Worm (Caenorhabditis elegans) whole organism, midembryonic: Measurements from ENCODE around the gene K08D10.13.

Experiments
- T22C8.4 ChIP-seq: fragments of 200-800 bp; sonication (Bioruptor generic); IDR thresholded peaks from 2 replicates; pipeline ENCODE4 v1.3.6; 2022; ENCODE audit warnings: missing genetic modification characterization, missing compliant biosample characterization
- cog-1 ChIP-seq: sonication (generic microtip); optimal IDR thresholded peaks from 2 replicates; lab custom pipeline; 2016; ENCODE audit warnings: missing genetic modification characterization, missing compliant biosample characterization
- flt-1 ChIP-seq: fragments of 200-800 bp; sonication (Bioruptor generic); IDR thresholded peaks from 2 replicates; pipeline ENCODE4 v1.3.6; 2022; ENCODE audit warnings: missing genetic modification characterization, missing compliant biosample characterization
- klf-2 ChIP-seq: fragments of 200-800 bp; sonication (Bioruptor generic); conservative IDR thresholded peaks from 2 replicates; pipeline ENCODE4 v1.3.6; 2022; ENCODE audit warnings: missing genetic modification reagents, missing genetic modification characterization, missing compliant biosample characterization
- med-1 ChIP-seq: sonication (generic microtip); optimal IDR thresholded peaks from 2 replicates; lab custom pipeline; 2017; ENCODE audit warnings: missing genetic modification characterization, mild to moderate bottlenecking, missing compliant biosample characterization, antibody characterized with exemption, missing genetic modification reagents; ENCODE audit not compliant: insufficient read depth
- ref-1 ChIP-seq: fragments of 200-800 bp; sonication (Bioruptor generic); conservative IDR thresholded peaks from 2 replicates; pipeline ENCODE4 v1.3.6; 2022; ENCODE audit warnings: missing genetic modification reagents, missing genetic modification characterization, missing compliant biosample characterization
- tab-1 ChIP-seq: fragments of 200-800 bp; sonication (Bioruptor generic); IDR thresholded peaks from 2 replicates; pipeline ENCODE4 v1.3.6; 2022; ENCODE audit warnings: missing genetic modification characterization, missing compliant biosample characterization
- ztf-23 ChIP-seq: fragments of 200-800 bp; sonication (Bioruptor generic); IDR thresholded peaks from 2 replicates; pipeline ENCODE4 v1.3.6; 2022; ENCODE audit warnings: missing genetic modification reagents, missing genetic modification characterization, missing compliant biosample characterization
- ztf-29 ChIP-seq: fragments of 200-800 bp; sonication (Bioruptor generic); IDR thresholded peaks from 2 replicates; pipeline ENCODE4 v1.3.6; 2022; ENCODE audit warnings: missing genetic modification reagents, missing genetic modification characterization, missing compliant biosample characterization

The K08D10.13 gene

ce11 chrIV:4171531-4172163 lies at the start of gene K08D10.13, which contains the start of gene rnp-2:
K08D10.13 (minus strand) TSS chrIV:4171581.
rnp-2 (plus strand) TSS chrIV:4172076.
- TF ChIP-seq ztf-29 (GFP tag; lab: Robert Waterston, UW) (no peak), ref-1 (no peak), T22C8.4 (GFP tag; lab: Robert Waterston, UW) (no peak), med-1 (GFP tag; lab: Kevin White, UChicago) (no peak), ztf-23 (GFP tag; lab: Robert Waterston, UW) (0 out of 2 replicates have a peak, but pooled peaks have one; percentile 11), tab-1 (GFP tag; lab: Robert Waterston, UW) (no peak), flt-1 (GFP tag; lab: Robert Waterston, UW) (peak; percentile 53; the same call in 1 of the 2 replicates), klf-2 (GFP tag; lab: Robert Waterston, UW) (no peak), cog-1 (tag; lab: Kevin White, UChicago) (no peak)

- TF ChIP-seq med-1 (GFP tag; lab: Kevin White, UChicago) (no peak), ref-1 (no peak), ztf-29 (GFP tag; lab: Robert Waterston, UW) (no peak), flt-1 (GFP tag; lab: Robert Waterston, UW) (no peak), tab-1 (GFP tag; lab: Robert Waterston, UW) (no peak), ztf-23 (GFP tag; lab: Robert Waterston, UW) (no peak), T22C8.4 (GFP tag; lab: Robert Waterston, UW) (no peak), klf-2 (GFP tag; lab: Robert Waterston, UW) (no peak), cog-1 (tag; lab: Kevin White, UChicago) (no peak)
Observed at ce11 chrIV:4219983-4220382, 48.6 kb upstream of the K08D10.13 start, which contains the start of gene F30B5.11. F30B5.11 (minus strand) TSS chrIV:4220083.

ce11 chrIV:4218276-4218675 lies 46.9 kb upstream of the K08D10.13 start:
- no peak for TF ChIP-seq med-1 (GFP tag; lab: Kevin White, UChicago)
- no peak for TF ChIP-seq cog-1 (tag; lab: Kevin White, UChicago)
- TF ChIP-seq tab-1 (GFP tag; lab: Robert Waterston, UW): no peak
- no peak for TF ChIP-seq flt-1 (GFP tag; lab: Robert Waterston, UW)
- TF ChIP-seq T22C8.4 (GFP tag; lab: Robert Waterston, UW): no peak
- no peak for TF ChIP-seq ref-1
- TF ChIP-seq klf-2 (GFP tag; lab: Robert Waterston, UW): no peak
- TF ChIP-seq ztf-29 (GFP tag; lab: Robert Waterston, UW): no peak

- TF ChIP-seq T22C8.4 (GFP tag; lab: Robert Waterston, UW): no peak
- no peak for TF ChIP-seq ztf-23 (GFP tag; lab: Robert Waterston, UW)
- no peak for TF ChIP-seq cog-1 (tag; lab: Kevin White, UChicago)
- no peak for TF ChIP-seq klf-2 (GFP tag; lab: Robert Waterston, UW)
- TF ChIP-seq ztf-29 (GFP tag; lab: Robert Waterston, UW): no peak
- no peak for TF ChIP-seq ref-1
- TF ChIP-seq med-1 (GFP tag; lab: Kevin White, UChicago): no peak
- no peak for TF ChIP-seq tab-1 (GFP tag; lab: Robert Waterston, UW)
- no peak for TF ChIP-seq flt-1 (GFP tag; lab: Robert Waterston, UW)
Observed at ce11 chrIV:4216099-4216894, 44.9 kb upstream of the K08D10.13 start.

ce11 chrIV:4215349-4215748 lies 44.0 kb upstream of the K08D10.13 start:
- TF ChIP-seq cog-1 (tag; lab: Kevin White, UChicago) (no peak), flt-1 (GFP tag; lab: Robert Waterston, UW) (no peak), ref-1 (no peak), tab-1 (GFP tag; lab: Robert Waterston, UW) (no peak), med-1 (GFP tag; lab: Kevin White, UChicago) (no peak), ztf-23 (GFP tag; lab: Robert Waterston, UW) (no peak)

- TF ChIP-seq ref-1: no peak
- TF ChIP-seq ztf-23 (GFP tag; lab: Robert Waterston, UW): no peak
- no peak for TF ChIP-seq T22C8.4 (GFP tag; lab: Robert Waterston, UW)
- no peak for TF ChIP-seq cog-1 (tag; lab: Kevin White, UChicago)
- no peak for TF ChIP-seq klf-2 (GFP tag; lab: Robert Waterston, UW)
- no peak for TF ChIP-seq med-1 (GFP tag; lab: Kevin White, UChicago)
- no peak for TF ChIP-seq ztf-29 (GFP tag; lab: Robert Waterston, UW)
- TF ChIP-seq tab-1 (GFP tag; lab: Robert Waterston, UW): no peak
- no peak for TF ChIP-seq flt-1 (GFP tag; lab: Robert Waterston, UW)
Observed at ce11 chrIV:4212733-4213132, 41.4 kb upstream of the K08D10.13 start.

ce11 chrIV:4210868-4211267 lies 39.5 kb upstream of the K08D10.13 start:
- no peak for TF ChIP-seq ztf-29 (GFP tag; lab: Robert Waterston, UW)
- TF ChIP-seq ref-1: no peak
- TF ChIP-seq flt-1 (GFP tag; lab: Robert Waterston, UW): no peak
- no peak for TF ChIP-seq ztf-23 (GFP tag; lab: Robert Waterston, UW)
- no peak for TF ChIP-seq cog-1 (tag; lab: Kevin White, UChicago)
- TF ChIP-seq tab-1 (GFP tag; lab: Robert Waterston, UW): no peak
- no peak for TF ChIP-seq med-1 (GFP tag; lab: Kevin White, UChicago)
- TF ChIP-seq klf-2 (GFP tag; lab: Robert Waterston, UW): no peak
- TF ChIP-seq T22C8.4 (GFP tag; lab: Robert Waterston, UW): no peak

ce11 chrIV:4209084-4209483 lies 37.7 kb upstream of the K08D10.13 start:
- TF ChIP-seq ref-1 (no peak), klf-2 (GFP tag; lab: Robert Waterston, UW) (no peak), tab-1 (GFP tag; lab: Robert Waterston, UW) (no peak), med-1 (GFP tag; lab: Kevin White, UChicago) (no peak), ztf-23 (GFP tag; lab: Robert Waterston, UW) (no peak), flt-1 (GFP tag; lab: Robert Waterston, UW) (no peak), cog-1 (tag; lab: Kevin White, UChicago) (no peak), T22C8.4 (GFP tag; lab: Robert Waterston, UW) (no peak), ztf-29 (GFP tag; lab: Robert Waterston, UW) (no peak)
